Fruit fly (Drosophila melanogaster) whole organism, embryonic: ENCODE data around the gene Cpr.

Experiments
- Atf6 ChIP-seq: fragments of 200-800 bp; sonication (Bioruptor generic); IDR thresholded peaks from 2 replicates; pipeline ENCODE4 v1.3.6; 2022; ENCODE audit warnings: missing biosample characterization, missing genetic modification characterization
- CG10147 ChIP-seq: fragments of 200-800 bp; sonication (Bioruptor generic); optimal IDR thresholded peaks from 2 replicates; lab custom pipeline; 2019; ENCODE audit warnings: missing biosample characterization, mild to moderate bottlenecking, missing genetic modification characterization, moderate library complexity
- CG10321 ChIP-seq: fragments of 200-800 bp; sonication (Bioruptor generic); IDR thresholded peaks from 2 replicates; pipeline ENCODE4 v1.3.6; 2022; ENCODE audit warnings: missing biosample characterization, missing genetic modification characterization
- CG10431 ChIP-seq: fragments of 200-800 bp; sonication (Bioruptor generic); optimal IDR thresholded peaks from 3 replicates; lab custom pipeline; 2018; ENCODE audit warnings: missing biosample characterization, mild to moderate bottlenecking, missing genetic modification characterization
- CG11247 ChIP-seq: fragments of 200-800 bp; sonication (Bioruptor generic); IDR thresholded peaks from 2 replicates; pipeline ENCODE4 v1.3.6; 2022; ENCODE audit warnings: missing biosample characterization, missing genetic modification characterization
- CG15601 ChIP-seq: fragments of 200-800 bp; sonication (Bioruptor generic); optimal IDR thresholded peaks from 3 replicates; lab custom pipeline; 2019; ENCODE audit warnings: missing biosample characterization, mild to moderate bottlenecking, missing genetic modification characterization, moderate library complexity
- CG1647 ChIP-seq: fragments of 200-800 bp; sonication (Bioruptor generic); optimal IDR thresholded peaks from 3 replicates; lab custom pipeline; 2016; ENCODE audit warnings: missing biosample characterization, missing genetic modification characterization
- CG2875 ChIP-seq: fragments of 200-800 bp; sonication (Bioruptor generic); optimal IDR thresholded peaks from 2 replicates; lab custom pipeline; 2017; ENCODE audit warnings: missing biosample characterization, mild to moderate bottlenecking, missing genetic modification characterization, missing genetic modification reagents
- CG31441 ChIP-seq: fragments of 200-800 bp; sonication (Bioruptor generic); IDR thresholded peaks from 2 replicates; pipeline ENCODE4 v1.3.6; 2022; ENCODE audit warnings: missing biosample characterization, missing genetic modification characterization
- CG4820 ChIP-seq: fragments of 200-800 bp; sonication (Bioruptor generic); optimal IDR thresholded peaks from 3 replicates; lab custom pipeline; 2016; ENCODE audit warnings: missing biosample characterization, missing genetic modification characterization
- CG9727 ChIP-seq: fragments of 200-800 bp; sonication (Bioruptor generic); optimal IDR thresholded peaks from 3 replicates; lab custom pipeline; 2017; ENCODE audit warnings: missing biosample characterization, mild to moderate bottlenecking, missing genetic modification characterization
- CTCF ChIP-seq: fragments of 200-800 bp; sonication (Bioruptor generic); optimal IDR thresholded peaks from 2 replicates; lab custom pipeline; 2017; ENCODE audit warnings: missing biosample characterization, mild to moderate bottlenecking, missing genetic modification characterization, moderate library complexity
- D19A ChIP-seq: fragments of 200-800 bp; optimal IDR thresholded peaks from 3 replicates; lab custom pipeline; 2019; ENCODE audit warnings: missing biosample characterization, mild to moderate bottlenecking, missing genetic modification characterization, moderate library complexity
- Dp ChIP-seq: fragments of 200-800 bp; sonication (Bioruptor generic); optimal IDR thresholded peaks from 2 replicates; lab custom pipeline; 2018; ENCODE audit warnings: missing biosample characterization, mild to moderate bottlenecking, missing genetic modification characterization, moderate library complexity
- ERR ChIP-seq: fragments of 200-800 bp; sonication (Bioruptor generic); optimal IDR thresholded peaks from 2 replicates; lab custom pipeline; 2016; ENCODE audit warnings: missing biosample characterization, missing genetic modification characterization
- H15 ChIP-seq: fragments of 200-800 bp; sonication (Bioruptor generic); IDR thresholded peaks from 3 replicates; pipeline ENCODE4 v1.3.6; 2022; ENCODE audit warnings: missing biosample characterization, missing genetic modification characterization
- MTF-1 ChIP-seq: fragments of 200-800 bp; sonication (Bioruptor generic); optimal IDR thresholded peaks from 2 replicates; lab custom pipeline; 2018; ENCODE audit warnings: missing biosample characterization, mild to moderate bottlenecking, missing genetic modification characterization, borderline replicate concordance
- Med ChIP-seq: fragments of 200-800 bp; sonication (Bioruptor generic); peaks from one replicate; lab custom pipeline; 2016; ENCODE audit warnings: missing biosample characterization, missing genetic modification characterization, mild to moderate bottlenecking, inconsistent platforms, moderate library complexity
- Meics ChIP-seq: fragments of 200-800 bp; sonication (Bioruptor generic); optimal IDR thresholded peaks from 2 replicates; lab custom pipeline; 2017; ENCODE audit warnings: missing biosample characterization, mild to moderate bottlenecking, missing genetic modification characterization
- Nf-YB ChIP-seq: fragments of 200-800 bp; sonication (Bioruptor generic); optimal IDR thresholded peaks from 3 replicates; lab custom pipeline; 2019; ENCODE audit warnings: missing biosample characterization, mild to moderate bottlenecking, missing genetic modification characterization, moderate library complexity
- Pdp1 ChIP-seq, 2 experiments: fragments of 200-800 bp; sonication (Bioruptor generic); optimal IDR thresholded peaks; 3 replicates each; lab custom pipeline; 2016; ENCODE audit warnings: missing biosample characterization in 2 of 2, missing genetic modification characterization in 2 of 2, mild to moderate bottlenecking in 1 of 2, moderate library complexity in 1 of 2
- Poxn ChIP-seq: fragments of 200-800 bp; sonication (Bioruptor generic); IDR thresholded peaks from 2 replicates; pipeline ENCODE4 v1.3.6; 2022; ENCODE audit warnings: missing biosample characterization, missing genetic modification characterization
- Spps ChIP-seq: fragments of 200-800 bp; sonication (Bioruptor generic); optimal IDR thresholded peaks from 2 replicates; lab custom pipeline; 2018; ENCODE audit warnings: missing biosample characterization, mild to moderate bottlenecking, missing genetic modification characterization
- Vsx1 ChIP-seq: fragments of 200-800 bp; sonication (Bioruptor generic); optimal IDR thresholded peaks from 2 replicates; lab custom pipeline; 2017; ENCODE audit warnings: missing biosample characterization, mild to moderate bottlenecking, missing genetic modification characterization, missing genetic modification reagents
- bsh ChIP-seq, 2 experiments: fragments of 200-800 bp; sonication (Bioruptor generic); optimal IDR thresholded peaks; 2 replicates each; lab custom pipeline; 2017 to 2018; ENCODE audit warnings: mild to moderate bottlenecking in 2 of 2, missing biosample characterization in 2 of 2, missing genetic modification characterization in 2 of 2, moderate library complexity in 1 of 2
- cas ChIP-seq: fragments of 200-800 bp; sonication (Bioruptor generic); IDR thresholded peaks from 2 replicates; pipeline ENCODE4 v1.3.6; 2022; ENCODE audit warnings: missing biosample characterization, missing genetic modification characterization
- cg ChIP-seq: fragments of 200-800 bp; sonication (Bioruptor generic); optimal IDR thresholded peaks from 3 replicates; lab custom pipeline; 2019; ENCODE audit warnings: missing biosample characterization, mild to moderate bottlenecking, missing genetic modification characterization, moderate library complexity
- dan ChIP-seq: fragments of 200-800 bp; sonication (Bioruptor generic); IDR thresholded peaks from 2 replicates; pipeline ENCODE4 v1.3.6; 2022; ENCODE audit warnings: missing biosample characterization, missing genetic modification characterization
- gem ChIP-seq: fragments of 200-800 bp; sonication (Bioruptor generic); optimal IDR thresholded peaks from 2 replicates; lab custom pipeline; 2019; ENCODE audit warnings: missing biosample characterization, mild to moderate bottlenecking, missing genetic modification characterization, moderate library complexity
- her ChIP-seq: fragments of 200-800 bp; sonication (Bioruptor generic); optimal IDR thresholded peaks from 2 replicates; lab custom pipeline; 2016; ENCODE audit warnings: missing biosample characterization, missing genetic modification characterization
- lola ChIP-seq, 3 experiments: fragments of >200 bp in 2 of 3; fragments of 200-800 bp in 1 of 3; sonication (Bioruptor generic) in 1 of 3; optimal IDR thresholded peaks; 2 replicates each; lab custom pipeline; 2017 to 2019; ENCODE audit warnings: missing biosample characterization in 3 of 3, missing genetic modification characterization in 3 of 3, mild to moderate bottlenecking in 1 of 3, moderate library complexity in 1 of 3
- luna ChIP-seq: fragments of 200-800 bp; sonication (Bioruptor generic); optimal IDR thresholded peaks from 2 replicates; lab custom pipeline; 2016; ENCODE audit warnings: missing biosample characterization, missing genetic modification characterization
- nom ChIP-seq: fragments of 200-800 bp; sonication (Bioruptor generic); optimal IDR thresholded peaks from 2 replicates; lab custom pipeline; 2017; ENCODE audit warnings: missing biosample characterization, missing genetic modification characterization, mild to moderate bottlenecking, moderate library complexity, missing genetic modification reagents
- onecut ChIP-seq: fragments of 200-800 bp; sonication (Bioruptor generic); IDR thresholded peaks from 2 replicates; pipeline ENCODE4 v1.3.6; 2022; ENCODE audit warnings: missing biosample characterization, missing genetic modification characterization
- pan ChIP-seq, 4 experiments: fragments of >200 bp in 3 of 4; fragments of 200-800 bp in 1 of 4; sonication (Bioruptor generic) in 1 of 4; optimal IDR thresholded peaks in 3 of 4; IDR thresholded peaks in 1 of 4; 2 replicates each; pipeline versions ENCODE4 v1.3.6 to Lab custom; 2017 to 2022; ENCODE audit warnings: missing biosample characterization in 2 of 4, missing genetic modification characterization in 2 of 4, mixed read lengths in 1 of 4
- pros ChIP-seq: fragments of 200-800 bp; sonication (Bioruptor generic); optimal IDR thresholded peaks from 3 replicates; lab custom pipeline; 2019; ENCODE audit warnings: missing biosample characterization, mild to moderate bottlenecking, missing genetic modification characterization, moderate library complexity
- salm ChIP-seq: fragments of 200-800 bp; sonication (Bioruptor generic); optimal IDR thresholded peaks from 2 replicates; lab custom pipeline; 2018; ENCODE audit warnings: missing biosample characterization, mild to moderate bottlenecking, missing genetic modification characterization
- sens ChIP-seq: fragments of 200-800 bp; sonication (Bioruptor generic); peaks from one replicate; lab custom pipeline; 2016; ENCODE audit warnings: missing biosample characterization, missing genetic modification characterization
- sqz ChIP-seq: fragments of 200-800 bp; sonication (Bioruptor generic); optimal IDR thresholded peaks from 3 replicates; lab custom pipeline; 2018; ENCODE audit warnings: missing biosample characterization, mild to moderate bottlenecking, missing genetic modification characterization
- tll ChIP-seq, 2 experiments: fragments of 200-800 bp in 1 of 2; fragments of >200 bp in 1 of 2; sonication (Bioruptor generic) in 1 of 2; optimal IDR thresholded peaks; 2 replicates each; lab custom pipeline; 2017 to 2019; ENCODE audit warnings: missing biosample characterization in 2 of 2, missing genetic modification characterization in 2 of 2, mild to moderate bottlenecking in 1 of 2, moderate library complexity in 1 of 2
- twi ChIP-seq: fragments of 200-800 bp; optimal IDR thresholded peaks from 2 replicates; lab custom pipeline; 2019; ENCODE audit warnings: missing biosample characterization, mild to moderate bottlenecking, missing genetic modification characterization, moderate library complexity
- vfl ChIP-seq: fragments of 200-800 bp; sonication (Bioruptor generic); optimal IDR thresholded peaks from 2 replicates; lab custom pipeline; 2016; ENCODE audit warnings: missing biosample characterization, missing genetic modification characterization

Gene Cpr

DNA sequence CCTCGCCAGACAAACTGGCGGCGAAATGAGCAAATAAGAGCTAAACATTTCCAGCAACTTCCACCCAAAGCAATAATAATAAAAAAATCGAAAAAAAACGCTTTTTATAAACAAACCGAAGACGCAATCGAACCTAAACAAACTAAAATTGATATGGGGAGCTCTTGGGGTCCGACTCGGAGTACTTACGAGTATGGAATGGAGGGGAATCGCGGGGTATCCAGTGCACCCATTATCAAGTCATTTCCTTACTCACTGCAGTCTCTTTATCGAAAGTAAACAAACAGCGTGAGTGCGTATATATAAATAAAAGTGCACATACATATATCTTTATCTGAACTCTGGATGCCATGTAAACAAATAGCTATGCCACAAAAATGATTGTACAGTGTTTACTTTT, 47.0 kb upstream of the Cpr start (continued):
- TF ChIP-seq Pdp1 (GFP tag; optimal IDR thresholded peaks at IDR 0.05; lab: Kevin White, UChicago): peak in 1 of 2 experiments; percentile 32
- no peak for TF ChIP-seq CG10321 (GFP tag; lab: Robert Waterston, UW)
- no peak for TF ChIP-seq Dp (GFP tag; lab: Kevin White, UChicago)
- TF ChIP-seq CG11247 (GFP tag; lab: Robert Waterston, UW): no peak
- 0 out of 2 replicates have a peak, but pooled peaks have one; percentile 14 for TF ChIP-seq onecut
- no peak for TF ChIP-seq Atf6 (GFP tag; lab: Robert Waterston, UW)
- peak in 1 of 2 experiments; percentile 30 for TF ChIP-seq bsh (GFP tag; optimal IDR thresholded peaks at IDR 0.05; lab: Kevin White, UChicago)
- no peak for TF ChIP-seq dan (GFP tag; lab: Robert Waterston, UW)
- no peak for TF ChIP-seq cas (GFP tag; lab: Robert Waterston, UW)
- TF ChIP-seq CG10147 (GFP tag; lab: Kevin White, UChicago): no peak
- TF ChIP-seq Nf-YB (GFP tag; lab: Kevin White, UChicago): peak; percentile 16
- no peak for TF ChIP-seq luna (GFP tag; lab: Kevin White, UChicago)
- no peak for TF ChIP-seq her (GFP tag; lab: Kevin White, UChicago)
- peak; percentile 1 for TF ChIP-seq salm
- TF ChIP-seq MTF-1: peak; percentile 34
- TF ChIP-seq CG4820 (GFP tag; lab: Kevin White, UChicago): no peak
- peak; percentile 28 for TF ChIP-seq gem
- TF ChIP-seq CG10431 (GFP tag; lab: Kevin White, UChicago): peak; percentile 59
- peak; percentile 27; the same call in 1 of the 2 replicates for TF ChIP-seq CG31441 (GFP tag; lab: Robert Waterston, UW)
- peak; percentile 84 for TF ChIP-seq sqz (GFP tag; lab: Kevin White, UChicago)
- no peak for TF ChIP-seq Poxn (GFP tag; lab: Robert Waterston, UW)
- TF ChIP-seq CG9727 (GFP tag; lab: Kevin White, UChicago): peak; percentile 37
- TF ChIP-seq Vsx1: peak; percentile 28
- TF ChIP-seq sens (GFP tag; lab: Kevin White, UChicago): peak; percentile 86
- no peak for TF ChIP-seq CG1647 (GFP tag; lab: Kevin White, UChicago)
- TF ChIP-seq Med (GFP tag; lab: Kevin White, UChicago): peak; percentile 67
- TF ChIP-seq pros (GFP tag; lab: Kevin White, UChicago): peak; percentile 34
- TF ChIP-seq cg: no peak
- TF ChIP-seq vfl (GFP tag; lab: Kevin White, UChicago): no peak
- no peak for TF ChIP-seq ERR
- peak; percentile 30 for TF ChIP-seq CG2875
- peak; percentile 49 for TF ChIP-seq twi (tag; lab: Kevin White, UChicago)
- TF ChIP-seq nom (GFP tag; lab: Kevin White, UChicago): peak; percentile 14
- no peak for TF ChIP-seq tll (GFP tag; optimal IDR thresholded peaks at IDR 0.05; lab: Kevin White, UChicago)
- peak; percentile 63 for TF ChIP-seq CG15601 (tag; lab: Kevin White, UChicago)
- TF ChIP-seq Meics (GFP tag; lab: Kevin White, UChicago): no peak
- TF ChIP-seq lola (GFP tag; optimal IDR thresholded peaks at IDR 0.05; lab: Kevin White, UChicago): peak in 1 of 3 experiments; percentile 46
- TF ChIP-seq D19A (tag; lab: Kevin White, UChicago): peak; percentile 11
- TF ChIP-seq Spps: peak; percentile 16

DNA sequence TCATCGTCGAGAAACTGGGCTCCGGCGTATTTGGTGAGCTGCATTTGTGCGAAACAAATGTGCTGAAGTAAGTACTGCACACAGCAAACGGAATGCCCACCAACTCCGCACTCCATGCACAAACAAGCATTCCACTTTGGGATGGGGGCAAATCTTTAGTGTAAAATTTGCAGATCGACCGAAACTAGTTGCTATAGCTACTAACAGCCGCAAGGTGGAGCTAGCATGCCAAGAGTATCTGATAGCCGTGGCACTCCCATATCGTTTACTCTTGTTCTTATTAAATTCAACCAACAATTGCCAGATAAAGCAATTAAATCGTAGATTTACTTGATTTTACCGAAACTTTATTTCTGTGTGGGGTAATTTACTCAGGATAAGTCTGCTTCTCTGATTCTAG, 37.0 kb upstream of the Cpr start:
- TF ChIP-seq H15 (GFP tag; lab: Robert Waterston, UW) (0 out of 3 replicates have a peak, but pooled peaks have one; percentile 1), CTCF (peak; percentile 61), pan (optimal IDR thresholded peaks at IDR 0.05; lab: Kevin White, UChicago) (no peak), pan (GFP tag; optimal IDR thresholded peaks at IDR 0.05 in 1 of 2, IDR thresholded peaks at IDR 0.05 in 1 of 2) (no peak)
